Worm (Caenorhabditis elegans) whole organism, L4 larva: Measurements from ENCODE around the gene chil-19.

Experiments used
- F26F4.8 ChIP-seq: fragments of 200-800 bp; sonication (Bioruptor generic); conservative IDR thresholded peaks from 2 replicates; pipeline ENCODE4 v1.3.6; 2022; ENCODE audit warnings: missing genetic modification characterization, missing compliant biosample characterization
- ZK337.2 ChIP-seq: fragments of 200-800 bp; sonication (Bioruptor generic); IDR thresholded peaks from 2 replicates; pipeline ENCODE4 v1.3.6; 2022; ENCODE audit warnings: missing genetic modification reagents, missing genetic modification characterization, missing compliant biosample characterization
- ZK546.5 ChIP-seq, 2 experiments: sonication (generic microtip); optimal IDR thresholded peaks; 2 replicates each; lab custom pipeline; 2017; ENCODE audit warnings: missing biosample characterization in 2 of 2, missing genetic modification characterization in 2 of 2
- ama-1 ChIP-seq: fragments of 150-350 bp; optimal IDR thresholded peaks from 2 replicates; lab custom pipeline; 2014; ENCODE audit warnings: inconsistent platforms, mixed read lengths
- arid-1 ChIP-seq: fragments of 200-800 bp; sonication (Bioruptor generic); conservative IDR thresholded peaks from 2 replicates; pipeline ENCODE4 v1.3.6; 2022; ENCODE audit warnings: missing genetic modification reagents, missing genetic modification characterization, missing compliant biosample characterization
- attf-4 ChIP-seq: sonication (generic microtip); optimal IDR thresholded peaks from 3 replicates; lab custom pipeline; 2017; ENCODE audit warnings: missing biosample characterization, missing genetic modification characterization
- ceh-28 ChIP-seq: fragments of 150-350 bp; optimal IDR thresholded peaks from 2 replicates; lab custom pipeline; 2014; ENCODE audit warnings: missing biosample characterization, missing genetic modification reagents, missing genetic modification characterization
- ceh-44 ChIP-seq: fragments of 200-800 bp; sonication (Bioruptor generic); IDR thresholded peaks from 2 replicates; pipeline ENCODE4 v1.3.6; 2022; ENCODE audit warnings: missing genetic modification reagents, missing genetic modification characterization, missing compliant biosample characterization
- ctbp-1 ChIP-seq: fragments of 200-800 bp; sonication (Bioruptor generic); IDR thresholded peaks from 2 replicates; pipeline ENCODE4 v1.3.6; 2022; ENCODE audit warnings: missing genetic modification reagents, missing genetic modification characterization, missing compliant biosample characterization
- daf-16 ChIP-seq, 3 experiments: sonication (generic microtip); optimal IDR thresholded peaks; 2 replicates each; lab custom pipeline; 2016 to 2017; ENCODE audit warnings: missing genetic modification characterization in 3 of 3, missing genetic modification reagents in 3 of 3, mild to moderate bottlenecking in 2 of 3, missing compliant biosample characterization in 2 of 3, missing biosample characterization in 1 of 3, moderate library complexity in 1 of 3
- daf-8 ChIP-seq: fragments of 200-800 bp; sonication (Bioruptor generic); IDR thresholded peaks from 2 replicates; pipeline ENCODE4 v1.3.6; 2022; ENCODE audit warnings: missing genetic modification characterization, missing compliant biosample characterization
- dmd-6 ChIP-seq: fragments of 200-800 bp; sonication (Bioruptor generic); IDR thresholded peaks from 2 replicates; pipeline ENCODE4 v1.3.6; 2022; ENCODE audit warnings: missing genetic modification reagents, missing genetic modification characterization, missing compliant biosample characterization
- duxl-1 ChIP-seq: sonication (generic microtip); optimal IDR thresholded peaks from 2 replicates; lab custom pipeline; 2016; ENCODE audit warnings: mild to moderate bottlenecking, missing genetic modification characterization, moderate library complexity, missing compliant biosample characterization; ENCODE audit not compliant: poor library complexity
- dve-1 ChIP-seq: sonication (generic microtip); optimal IDR thresholded peaks from 2 replicates; lab custom pipeline; 2017; ENCODE audit warnings: antibody characterized with exemption, mild to moderate bottlenecking, missing genetic modification characterization, missing compliant biosample characterization; ENCODE audit not compliant: insufficient read depth
- fos-1 ChIP-seq: fragments of 150-350 bp; optimal IDR thresholded peaks from 2 replicates; lab custom pipeline; 2014; ENCODE audit warnings: missing biosample characterization, missing genetic modification characterization
- gei-8 ChIP-seq: fragments of 200-800 bp; sonication (Bioruptor generic); optimal IDR thresholded peaks from 2 replicates; lab custom pipeline; 2018; ENCODE audit warnings: mild to moderate bottlenecking, missing genetic modification characterization, missing compliant biosample characterization
- hlh-11 ChIP-seq: fragments of 200-800 bp; sonication (Bioruptor generic); optimal IDR thresholded peaks from 2 replicates; lab custom pipeline; 2018; ENCODE audit warnings: mild to moderate bottlenecking, missing genetic modification characterization, missing compliant biosample characterization
- hlh-30 ChIP-seq: sonication (generic microtip); optimal IDR thresholded peaks from 2 replicates; lab custom pipeline; 2017; ENCODE audit warnings: antibody characterized with exemption, mild to moderate bottlenecking, missing genetic modification characterization, missing compliant biosample characterization; ENCODE audit not compliant: insufficient read depth
- lim-7 ChIP-seq: fragments of 200-800 bp; sonication (Bioruptor generic); IDR thresholded peaks from 2 replicates; pipeline ENCODE4 v1.3.6; 2022; ENCODE audit warnings: missing genetic modification characterization, missing compliant biosample characterization
- lin-1 ChIP-seq: fragments of 200-800 bp; sonication (Bioruptor generic); IDR thresholded peaks from 2 replicates; pipeline ENCODE4 v1.3.6; 2022; ENCODE audit warnings: missing genetic modification reagents, missing genetic modification characterization, missing compliant biosample characterization
- lin-39 ChIP-seq: fragments of 150-350 bp; optimal IDR thresholded peaks from 2 replicates; lab custom pipeline; 2014; ENCODE audit warnings: missing biosample characterization, missing genetic modification reagents, missing genetic modification characterization
- lir-3 ChIP-seq: sonication (generic microtip); optimal IDR thresholded peaks from 2 replicates; lab custom pipeline; 2016; ENCODE audit warnings: mild to moderate bottlenecking, missing genetic modification characterization, missing compliant biosample characterization
- lsy-2 ChIP-seq, 2 experiments: fragments of 150-350 bp in 1 of 2; sonication (generic microtip) in 1 of 2; optimal IDR thresholded peaks; 2 replicates each; lab custom pipeline; 2014 to 2017; ENCODE audit warnings: missing biosample characterization in 2 of 2, missing genetic modification characterization in 2 of 2
- mdt-29 ChIP-seq: fragments of 200-800 bp; sonication (Bioruptor generic); IDR thresholded peaks from 2 replicates; pipeline ENCODE4 v1.3.6; 2022; ENCODE audit warnings: missing genetic modification reagents, missing genetic modification characterization, missing compliant biosample characterization
- mep-1 ChIP-seq: fragments of 150-350 bp; sonication (generic microtip); optimal IDR thresholded peaks from 3 replicates; lab custom pipeline; 2014; ENCODE audit warnings: missing biosample characterization, missing genetic modification characterization
- mes-2 ChIP-seq: sonication (generic microtip); optimal IDR thresholded peaks from 2 replicates; lab custom pipeline; 2016; ENCODE audit warnings: missing genotype, mild to moderate bottlenecking, missing genetic modification characterization, missing compliant biosample characterization; ENCODE audit not compliant: poor library complexity, severe bottlenecking
- nhr-102 ChIP-seq: sonication (generic microtip); optimal IDR thresholded peaks from 2 replicates; lab custom pipeline; 2016; ENCODE audit warnings: mild to moderate bottlenecking, missing genetic modification characterization, moderate library complexity, missing compliant biosample characterization
- nhr-111 ChIP-seq: fragments of 200-800 bp; sonication (Bioruptor generic); optimal IDR thresholded peaks from 2 replicates; lab custom pipeline; 2018; ENCODE audit warnings: mild to moderate bottlenecking, missing genetic modification characterization, missing compliant biosample characterization
- nhr-25 ChIP-seq: sonication (generic microtip); optimal IDR thresholded peaks from 2 replicates; lab custom pipeline; 2017; ENCODE audit warnings: missing genetic modification characterization, mild to moderate bottlenecking, missing compliant biosample characterization, antibody characterized with exemption, moderate library complexity, borderline replicate concordance; ENCODE audit not compliant: insufficient read depth
- nhr-28 ChIP-seq: fragments of 150-350 bp; optimal IDR thresholded peaks from 2 replicates; lab custom pipeline; 2014; ENCODE audit warnings: missing biosample characterization, missing genetic modification characterization
- nhr-48 ChIP-seq: sonication (generic microtip); optimal IDR thresholded peaks from 2 replicates; lab custom pipeline; 2016; ENCODE audit warnings: mild to moderate bottlenecking, missing genetic modification characterization, missing compliant biosample characterization
- php-3 ChIP-seq: fragments of 200-800 bp; sonication (Bioruptor generic); IDR thresholded peaks from 2 replicates; pipeline ENCODE4 v1.3.6; 2022; ENCODE audit warnings: missing genetic modification reagents, missing genetic modification characterization, missing compliant biosample characterization
- pqm-1 ChIP-seq: sonication (generic microtip); optimal IDR thresholded peaks from 2 replicates; lab custom pipeline; 2017; ENCODE audit warnings: missing biosample characterization, missing genetic modification characterization
- set-16 ChIP-seq: fragments of 200-800 bp; sonication (Bioruptor generic); IDR thresholded peaks from 2 replicates; pipeline ENCODE4 v1.3.6; 2022; ENCODE audit warnings: missing genetic modification reagents, missing genetic modification characterization, missing compliant biosample characterization
- skn-1 ChIP-seq: fragments of 150-350 bp; optimal IDR thresholded peaks from 2 replicates; lab custom pipeline; 2014; ENCODE audit warnings: missing biosample characterization, missing genetic modification characterization
- snpc-4 ChIP-seq: fragments of 150-350 bp; optimal IDR thresholded peaks from 2 replicates; lab custom pipeline; 2014; ENCODE audit warnings: missing biosample characterization, missing genetic modification characterization
- tra-1 ChIP-seq: fragments of 200-800 bp; sonication (Bioruptor generic); IDR thresholded peaks from 2 replicates; pipeline ENCODE4 v1.3.6; 2022; ENCODE audit warnings: missing genetic modification reagents, missing genetic modification characterization, missing compliant biosample characterization
- unc-62 ChIP-seq, 3 experiments: fragments of 150-350 bp in 1 of 3; sonication (generic microtip); optimal IDR thresholded peaks in 2 of 3; peaks in 1 of 3; 1 replicate in 1 of 3; 2 replicates in 2 of 3; lab custom pipeline; 2014 to 2017; ENCODE audit warnings: missing biosample characterization in 3 of 3, missing genetic modification characterization in 3 of 3, missing genetic modification reagents in 3 of 3, missing genotype in 1 of 3

Gene chil-19

DNA sequence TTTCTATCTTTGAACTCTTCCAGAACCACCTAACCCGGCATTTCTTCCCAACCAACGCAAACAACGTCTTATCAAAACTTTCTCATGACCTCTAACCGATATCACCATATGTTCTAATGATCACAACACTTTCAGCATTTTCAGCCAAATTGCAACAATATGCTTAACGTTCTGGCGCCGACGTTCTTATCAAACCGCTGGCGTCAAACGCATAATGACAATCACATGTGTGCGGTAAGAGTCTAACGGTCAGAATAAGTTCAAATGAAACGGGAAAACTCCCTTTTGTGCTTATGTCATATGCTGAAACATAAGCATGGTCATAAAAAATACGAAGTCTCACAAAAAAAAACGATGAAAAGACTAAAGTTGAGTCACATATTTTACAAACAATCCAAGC lies 46.7 kb upstream of the chil-19 start (continued):
- TF ChIP-seq lin-39 (tag; lab: Kevin White, UChicago) (no peak), lsy-2 (tag; optimal IDR thresholded peaks at IDR 0.05; lab: Kevin White, UChicago) (peak in 1 of 2 experiments; percentile 41), ceh-28 (tag; lab: Kevin White, UChicago) (no peak), lin-1 (peak; percentile 85), attf-4 (tag; lab: Kevin White, UChicago) (no peak), ceh-44 (GFP tag; lab: Robert Waterston, UW) (no peak), daf-8 (GFP tag; lab: Robert Waterston, UW) (no peak), pqm-1 (tag; lab: Kevin White, UChicago) (peak; percentile 81), hlh-30 (tag; lab: Kevin White, UChicago) (peak; percentile 86), ama-1 (lab: Kevin White, UChicago) (no peak), nhr-48 (tag; lab: Kevin White, UChicago) (peak; percentile 86), unc-62 (GFP tag; optimal IDR thresholded peaks at IDR 0.05 in 1 of 2; lab: Kevin White, UChicago) (peak in 1 of 2 experiments; percentile 62), unc-62 (tag; optimal IDR thresholded peaks at IDR 0.05; lab: Kevin White, UChicago) (no peak), daf-16 (GFP tag; optimal IDR thresholded peaks at IDR 0.05; lab: Kevin White, UChicago) (peak in 1 of 2 experiments; percentile 49), daf-16 (tag; optimal IDR thresholded peaks at IDR 0.05; lab: Kevin White, UChicago) (peak; percentile 96), ZK337.2 (GFP tag; lab: Robert Waterston, UW) (no peak), tra-1 (GFP tag; lab: Robert Waterston, UW) (peak; percentile 88), mes-2 (tag; lab: Kevin White, UChicago) (peak; percentile 52), arid-1 (GFP tag; lab: Robert Waterston, UW) (no peak), ZK546.5 (tag; optimal IDR thresholded peaks at IDR 0.05; lab: Kevin White, UChicago) (no peak), gei-8 (GFP tag; lab: Kevin White, UChicago) (peak; percentile 62), nhr-28 (tag; lab: Kevin White, UChicago) (peak; percentile 92), nhr-102 (peak; percentile 83), mep-1 (tag; lab: Kevin White, UChicago) (peak; percentile 60)
- TF ChIP-seq, all 104 proteins: peak for 28

DNA sequence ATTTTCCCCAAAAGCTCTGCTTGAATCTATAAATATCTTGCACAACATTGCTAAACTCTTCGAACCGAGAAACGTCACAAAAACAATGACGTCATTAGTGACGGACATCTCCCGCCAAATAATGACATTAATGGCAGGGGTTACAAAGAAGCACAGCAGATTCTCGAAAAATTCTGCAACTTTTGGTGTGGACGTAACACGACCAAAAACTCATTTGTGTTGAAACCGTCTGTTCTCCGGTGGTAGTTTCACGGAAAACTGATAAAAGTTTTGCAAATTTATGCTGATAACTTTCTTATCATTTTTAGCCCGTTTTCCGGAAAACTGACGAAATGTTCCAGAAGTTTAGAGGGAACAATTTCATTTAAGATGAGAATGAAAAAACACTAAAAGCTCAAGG lies 44.4 kb upstream of the chil-19 start:
- TF ChIP-seq F26F4.8 (GFP tag; lab: Robert Waterston, UW) (no peak), mdt-29 (0 out of 2 replicates have a peak, but pooled peaks have one; percentile 25), daf-16 (GFP tag; optimal IDR thresholded peaks at IDR 0.05; lab: Kevin White, UChicago) (no peak), daf-16 (tag; optimal IDR thresholded peaks at IDR 0.05; lab: Kevin White, UChicago) (peak; percentile 31), nhr-28 (tag; lab: Kevin White, UChicago) (peak; percentile 45), fos-1 (tag; lab: Kevin White, UChicago) (no peak), lsy-2 (tag; optimal IDR thresholded peaks at IDR 0.05; lab: Kevin White, UChicago) (peak in 1 of 2 experiments; percentile 15), hlh-11 (tag; lab: Kevin White, UChicago) (peak; percentile 60), nhr-25 (tag; lab: Kevin White, UChicago) (no peak), php-3 (GFP tag; lab: Robert Waterston, UW) (0 out of 2 replicates have a peak, but pooled peaks have one; percentile 13), dmd-6 (GFP tag; lab: Robert Waterston, UW) (peak; percentile 90), dve-1 (tag; lab: Kevin White, UChicago) (peak; percentile 32), nhr-111 (GFP tag; lab: Kevin White, UChicago) (no peak)

DNA sequence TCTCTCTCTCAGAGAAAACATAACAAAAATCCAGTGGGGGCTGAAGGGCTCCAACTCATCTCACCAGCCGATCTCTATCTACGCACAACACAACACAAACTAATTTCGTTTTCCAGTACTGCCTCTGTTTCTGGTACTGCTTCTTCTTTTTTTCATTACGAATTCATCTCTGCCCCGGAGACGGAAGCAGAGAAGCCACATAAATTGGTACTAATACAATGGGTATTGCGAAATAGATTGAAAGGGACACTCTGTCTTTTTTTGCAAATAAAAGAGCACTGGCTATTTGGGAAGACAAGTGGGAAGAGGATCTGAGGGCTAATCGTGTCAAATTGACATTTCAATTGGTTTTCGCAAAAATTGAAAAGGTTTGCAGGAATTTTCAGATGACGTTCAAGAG lies 43.1 kb upstream of the chil-19 start:
- TF ChIP-seq ctbp-1 (GFP tag; lab: Robert Waterston, UW) (peak; percentile 52; the same call in 1 of the 2 replicates), lir-3 (tag; lab: Kevin White, UChicago) (no peak), lim-7 (GFP tag; lab: Robert Waterston, UW) (no peak), skn-1 (tag; lab: Kevin White, UChicago) (no peak), mep-1 (tag; lab: Kevin White, UChicago) (peak; percentile 25), lsy-2 (tag; optimal IDR thresholded peaks at IDR 0.05; lab: Kevin White, UChicago) (peak in 1 of 2 experiments; percentile 14), snpc-4 (tag; lab: Kevin White, UChicago) (no peak), duxl-1 (tag; lab: Kevin White, UChicago) (no peak), set-16 (no peak)
- TF ChIP-seq, all 104 proteins: peak for 3
